Fruit fly (Drosophila melanogaster) whole organism, embryonic: Measurements from ENCODE around the gene glob2.
A peak's percentile ranks its signal among the peaks of the same experiment; 100 is the strongest.

ENCODE experiments used
- CG10321 ChIP-seq: fragments of 200-800 bp; sonication (Bioruptor generic); IDR thresholded peaks from 2 replicates; pipeline ENCODE4 v1.3.6; 2022; ENCODE audit warnings: missing biosample characterization, missing genetic modification characterization
- CG10979 ChIP-seq: fragments of 200-800 bp; sonication (Bioruptor generic); optimal IDR thresholded peaks from 2 replicates; lab custom pipeline; 2018; ENCODE audit warnings: missing biosample characterization, mild to moderate bottlenecking, missing genetic modification characterization, moderate library complexity
- CG11696 ChIP-seq: fragments of 200-800 bp; sonication (Bioruptor generic); IDR thresholded peaks from 2 replicates; pipeline ENCODE4 v1.3.6; 2022; ENCODE audit warnings: missing biosample characterization, missing genetic modification characterization
- CG12104 ChIP-seq: fragments of 200-800 bp; sonication (Bioruptor generic); optimal IDR thresholded peaks from 3 replicates; lab custom pipeline; 2016; ENCODE audit warnings: missing biosample characterization, missing genetic modification characterization
- CG12155 ChIP-seq: fragments of 200-800 bp; sonication (Bioruptor generic); optimal IDR thresholded peaks from 3 replicates; lab custom pipeline; 2016; ENCODE audit warnings: missing biosample characterization, missing genetic modification characterization
- CG16779 ChIP-seq: fragments of 200-800 bp; sonication (Bioruptor generic); IDR thresholded peaks from 2 replicates; pipeline ENCODE4 v1.3.6; 2022; ENCODE audit warnings: missing biosample characterization, missing genetic modification characterization
- CG17385 ChIP-seq: fragments of 200-800 bp; sonication (Bioruptor generic); optimal IDR thresholded peaks from 3 replicates; lab custom pipeline; 2018; ENCODE audit warnings: missing biosample characterization, mild to moderate bottlenecking, missing genetic modification characterization
- CG18011 ChIP-seq: fragments of 200-800 bp; sonication (Bioruptor generic); optimal IDR thresholded peaks from 2 replicates; lab custom pipeline; 2017; ENCODE audit warnings: missing biosample characterization, missing genetic modification characterization, mild to moderate bottlenecking, moderate library complexity, missing genotype
- CG18262 ChIP-seq: fragments of 200-800 bp; optimal IDR thresholded peaks from 3 replicates; lab custom pipeline; 2019; ENCODE audit warnings: missing biosample characterization, mild to moderate bottlenecking, missing genetic modification characterization, moderate library complexity
- CG18599 ChIP-seq: fragments of 200-800 bp; sonication (Bioruptor generic); optimal IDR thresholded peaks from 3 replicates; lab custom pipeline; 2017; ENCODE audit warnings: missing biosample characterization, missing genetic modification characterization, mild to moderate bottlenecking, moderate library complexity, missing genetic modification reagents
- CG34376 ChIP-seq: fragments of 200-800 bp; sonication (Bioruptor generic); optimal IDR thresholded peaks from 2 replicates; lab custom pipeline; 2018; ENCODE audit warnings: missing biosample characterization, mild to moderate bottlenecking, missing genetic modification characterization
- CG34422 ChIP-seq: fragments of 200-800 bp; sonication (Bioruptor generic); IDR thresholded peaks from 3 replicates; pipeline ENCODE4 v1.3.6; 2022; ENCODE audit warnings: missing biosample characterization, missing genetic modification characterization
- CG4360 ChIP-seq: fragments of 200-800 bp; sonication (Bioruptor generic); IDR thresholded peaks from 2 replicates; pipeline ENCODE4 v1.3.6; 2022; ENCODE audit warnings: missing biosample characterization, missing genetic modification characterization
- CG6272 ChIP-seq: fragments of 200-800 bp; sonication (Bioruptor generic); IDR thresholded peaks from 2 replicates; pipeline ENCODE4 v1.3.6; 2022; ENCODE audit warnings: missing biosample characterization, missing genetic modification characterization
- CG6654 ChIP-seq: fragments of 200-800 bp; sonication (Bioruptor generic); optimal IDR thresholded peaks from 2 replicates; lab custom pipeline; 2017; ENCODE audit warnings: missing biosample characterization, mild to moderate bottlenecking, missing genetic modification characterization
- CG6854 ChIP-seq: fragments of 200-800 bp; sonication (Bioruptor generic); optimal IDR thresholded peaks from 3 replicates; lab custom pipeline; 2017; ENCODE audit warnings: missing biosample characterization, mild to moderate bottlenecking, missing genetic modification characterization
- CG9797 ChIP-seq: fragments of 200-800 bp; sonication (Bioruptor generic); optimal IDR thresholded peaks from 3 replicates; lab custom pipeline; 2018; ENCODE audit warnings: missing biosample characterization, mild to moderate bottlenecking, missing genetic modification characterization
- Dad ChIP-seq: fragments of 200-800 bp; sonication (Bioruptor generic); optimal IDR thresholded peaks from 3 replicates; lab custom pipeline; 2016; ENCODE audit warnings: missing biosample characterization, missing genetic modification characterization
- Deaf1 ChIP-seq: fragments of 200-800 bp; optimal IDR thresholded peaks from 3 replicates; lab custom pipeline; 2019; ENCODE audit warnings: missing biosample characterization, mild to moderate bottlenecking, missing genetic modification characterization, moderate library complexity
- Dip3 ChIP-seq: fragments of 200-800 bp; sonication (Bioruptor generic); optimal IDR thresholded peaks from 3 replicates; lab custom pipeline; 2016; ENCODE audit warnings: missing biosample characterization, missing genetic modification characterization
- Doc3 ChIP-seq: fragments of 200-800 bp; sonication (Bioruptor generic); IDR thresholded peaks from 3 replicates; pipeline ENCODE4 v1.3.6; 2022; ENCODE audit warnings: missing biosample characterization, missing genetic modification characterization; ENCODE audit not compliant: partially characterized antibody
- Drgx ChIP-seq: fragments of 200-800 bp; sonication (Bioruptor generic); IDR thresholded peaks from 2 replicates; pipeline ENCODE4 v1.3.6; 2022; ENCODE audit warnings: missing biosample characterization, missing genetic modification characterization
- Gsc ChIP-seq: fragments of 200-800 bp; sonication (Bioruptor generic); IDR thresholded peaks from 2 replicates; pipeline ENCODE4 v1.3.6; 2022; ENCODE audit warnings: missing biosample characterization, missing genetic modification characterization
- MESR4 ChIP-seq: fragments of 200-800 bp; sonication (Bioruptor generic); optimal IDR thresholded peaks from 2 replicates; lab custom pipeline; 2018; ENCODE audit warnings: missing biosample characterization, mild to moderate bottlenecking, missing genetic modification characterization, moderate library complexity
- MTF-1 ChIP-seq: fragments of 200-800 bp; sonication (Bioruptor generic); optimal IDR thresholded peaks from 2 replicates; lab custom pipeline; 2018; ENCODE audit warnings: missing biosample characterization, mild to moderate bottlenecking, missing genetic modification characterization, borderline replicate concordance
- Nf-YC ChIP-seq: fragments of 200-800 bp; optimal IDR thresholded peaks from 3 replicates; lab custom pipeline; 2019; ENCODE audit warnings: missing biosample characterization, mild to moderate bottlenecking, missing genetic modification characterization, moderate library complexity
- Pdp1 ChIP-seq, 2 experiments: fragments of 200-800 bp; sonication (Bioruptor generic); optimal IDR thresholded peaks; 3 replicates each; lab custom pipeline; 2016; ENCODE audit warnings: missing biosample characterization in 2 of 2, missing genetic modification characterization in 2 of 2, mild to moderate bottlenecking in 1 of 2, moderate library complexity in 1 of 2
- Ptx1 ChIP-seq: fragments of 200-800 bp; sonication (Bioruptor generic); IDR thresholded peaks from 2 replicates; pipeline ENCODE4 v1.3.6; 2022; ENCODE audit warnings: missing biosample characterization, missing genetic modification characterization
- Rx ChIP-seq: fragments of 200-800 bp; sonication (Bioruptor generic); IDR thresholded peaks from 2 replicates; pipeline ENCODE4 v1.3.6; 2022; ENCODE audit warnings: missing biosample characterization, missing genetic modification characterization
- Ssrp ChIP-seq: fragments of 200-800 bp; sonication (Bioruptor generic); optimal IDR thresholded peaks from 2 replicates; lab custom pipeline; 2018; ENCODE audit warnings: missing biosample characterization, mild to moderate bottlenecking, missing genetic modification characterization, moderate library complexity
- Trl ChIP-seq, 3 experiments: fragments of >200 bp in 2 of 3; fragments of 200-800 bp in 1 of 3; sonication (Bioruptor generic) in 1 of 3; optimal IDR thresholded peaks; 2 replicates in 1 of 3; 3 replicates in 2 of 3; lab custom pipeline; 2016 to 2017; ENCODE audit warnings: missing biosample characterization in 1 of 3, missing genetic modification characterization in 1 of 3
- al ChIP-seq: fragments of 200-800 bp; sonication (Bioruptor generic); IDR thresholded peaks from 2 replicates; pipeline ENCODE4 v1.3.6; 2022; ENCODE audit warnings: missing biosample characterization, missing genetic modification characterization
- dimm ChIP-seq: fragments of 200-800 bp; sonication (Bioruptor generic); IDR thresholded peaks from 2 replicates; pipeline ENCODE4 v1.3.6; 2022; ENCODE audit warnings: missing biosample characterization, missing genetic modification characterization
- fru ChIP-seq: fragments of >200 bp; optimal IDR thresholded peaks from 2 replicates; lab custom pipeline; 2017
- gcm ChIP-seq: fragments of 200-800 bp; sonication (Bioruptor generic); optimal IDR thresholded peaks from 2 replicates; lab custom pipeline; 2019; ENCODE audit warnings: missing biosample characterization, mild to moderate bottlenecking, missing genetic modification characterization, moderate library complexity
- her ChIP-seq: fragments of 200-800 bp; sonication (Bioruptor generic); optimal IDR thresholded peaks from 2 replicates; lab custom pipeline; 2016; ENCODE audit warnings: missing biosample characterization, missing genetic modification characterization
- kni ChIP-seq: fragments of 200-800 bp; sonication (Bioruptor generic); optimal IDR thresholded peaks from 3 replicates; lab custom pipeline; 2017; ENCODE audit warnings: mild to moderate bottlenecking, missing biosample characterization, missing genetic modification reagents, missing genetic modification characterization
- knrl ChIP-seq: fragments of 200-800 bp; sonication (Bioruptor generic); IDR thresholded peaks from 3 replicates; pipeline ENCODE4 v1.3.6; 2022; ENCODE audit warnings: missing biosample characterization, missing genetic modification characterization; ENCODE audit not compliant: partially characterized antibody
- lbe ChIP-seq: fragments of 200-800 bp; sonication (Bioruptor generic); optimal IDR thresholded peaks from 2 replicates; lab custom pipeline; 2016; ENCODE audit warnings: missing biosample characterization, mild to moderate bottlenecking, missing genetic modification characterization
- luna ChIP-seq: fragments of 200-800 bp; sonication (Bioruptor generic); optimal IDR thresholded peaks from 2 replicates; lab custom pipeline; 2016; ENCODE audit warnings: missing biosample characterization, missing genetic modification characterization
- oc ChIP-seq: fragments of 200-800 bp; sonication (Bioruptor generic); optimal IDR thresholded peaks from 2 replicates; lab custom pipeline; 2018; ENCODE audit warnings: missing biosample characterization, mild to moderate bottlenecking, missing genetic modification characterization, moderate library complexity
- pros ChIP-seq: fragments of 200-800 bp; sonication (Bioruptor generic); optimal IDR thresholded peaks from 3 replicates; lab custom pipeline; 2019; ENCODE audit warnings: missing biosample characterization, mild to moderate bottlenecking, missing genetic modification characterization, moderate library complexity
- pum ChIP-seq: fragments of 200-800 bp; sonication (Bioruptor generic); optimal IDR thresholded peaks from 2 replicates; lab custom pipeline; 2016; ENCODE audit warnings: missing biosample characterization, missing genetic modification characterization
- sens ChIP-seq: fragments of 200-800 bp; sonication (Bioruptor generic); peaks from one replicate; lab custom pipeline; 2016; ENCODE audit warnings: missing biosample characterization, missing genetic modification characterization
- sim ChIP-seq: fragments of 200-800 bp; sonication (Bioruptor generic); IDR thresholded peaks from 2 replicates; pipeline ENCODE4 v1.3.6; 2022; ENCODE audit warnings: missing biosample characterization, missing genetic modification characterization
- twi ChIP-seq: fragments of 200-800 bp; optimal IDR thresholded peaks from 2 replicates; lab custom pipeline; 2019; ENCODE audit warnings: missing biosample characterization, mild to moderate bottlenecking, missing genetic modification characterization, moderate library complexity
- unpg ChIP-seq: fragments of 200-800 bp; sonication (Bioruptor generic); optimal IDR thresholded peaks from 3 replicates; lab custom pipeline; 2018; ENCODE audit warnings: missing biosample characterization, mild to moderate bottlenecking, missing genetic modification characterization, moderate library complexity
- yki ChIP-seq: fragments of >200 bp; optimal IDR thresholded peaks from 3 replicates; lab custom pipeline; 2018
- zfh2 ChIP-seq: fragments of 200-800 bp; sonication (Bioruptor generic); optimal IDR thresholded peaks from 2 replicates; lab custom pipeline; 2016; ENCODE audit warnings: missing biosample characterization, missing genetic modification characterization

The glob2 gene

DNA sequence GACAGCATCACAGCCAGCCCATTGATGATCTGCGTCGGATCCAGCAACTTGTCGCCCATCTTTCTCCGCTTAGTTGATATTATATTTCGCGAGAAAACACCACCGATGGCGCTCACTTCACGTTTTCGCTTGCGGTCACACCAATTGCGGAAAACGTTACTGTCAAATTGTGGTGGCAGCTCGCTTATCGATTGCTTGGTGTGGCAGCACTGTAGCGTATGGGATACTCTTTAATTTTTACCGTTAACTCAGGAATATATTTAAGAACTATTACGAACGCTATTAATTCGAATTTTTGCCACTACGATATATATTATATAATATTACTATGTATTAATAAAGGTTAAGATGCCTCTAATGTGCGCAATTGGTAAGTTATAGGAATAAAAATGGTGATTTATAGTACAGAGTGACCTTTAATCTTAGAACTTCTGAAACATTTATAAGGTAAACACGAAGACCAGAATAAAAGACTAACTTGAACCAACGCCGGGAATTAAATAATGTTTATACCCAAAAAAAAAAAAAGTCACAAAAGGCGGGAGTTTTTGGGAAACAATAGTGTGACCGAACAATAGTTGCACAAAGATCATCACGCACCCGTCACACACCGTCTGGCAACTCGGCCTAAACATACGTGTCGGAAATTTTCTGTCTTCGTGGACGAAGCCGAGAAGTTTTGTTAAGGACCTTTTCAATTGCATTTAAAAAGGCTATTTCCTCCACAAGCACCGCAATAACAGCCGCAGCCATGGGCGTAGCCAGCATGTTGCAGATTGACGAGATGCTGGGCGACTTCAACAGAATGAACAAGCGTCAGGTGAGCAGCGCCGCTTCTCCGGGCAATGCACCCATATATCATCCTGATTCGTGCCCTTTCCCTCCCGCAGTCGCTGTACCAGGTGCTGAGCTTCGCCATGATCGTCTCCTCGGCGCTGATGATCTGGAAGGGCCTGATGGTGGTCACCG is 48.8 kb upstream of the glob2 start, which contains the start of the genes CG1307 and twr (continued):
- TF ChIP-seq CG12155 (peak; percentile 27), Rx (GFP tag; lab: Robert Waterston, UW) (no peak), sim (GFP tag; lab: Robert Waterston, UW) (no peak), Trl (optimal IDR thresholded peaks at IDR 0.05; lab: Kevin White, UChicago) (no peak), Trl (GFP tag; optimal IDR thresholded peaks at IDR 0.05; lab: Kevin White, UChicago) (no peak), CG18011 (GFP tag; lab: Kevin White, UChicago) (no peak), CG34422 (GFP tag; lab: Robert Waterston, UW) (no peak), CG6654 (GFP tag; lab: Kevin White, UChicago) (no peak), MESR4 (GFP tag; lab: Kevin White, UChicago) (peak; percentile 85), CG17385 (GFP tag; lab: Kevin White, UChicago) (no peak), Nf-YC (tag; lab: Kevin White, UChicago) (no peak), sens (GFP tag; lab: Kevin White, UChicago) (no peak), Pdp1 (GFP tag; optimal IDR thresholded peaks at IDR 0.05; lab: Kevin White, UChicago) (no peak), yki (lab: Kevin White, UChicago) (no peak), fru (lab: Kevin White, UChicago) (no peak), CG6272 (GFP tag; lab: Robert Waterston, UW) (no peak), Deaf1 (peak; percentile 78), Gsc (GFP tag; lab: Robert Waterston, UW) (no peak), CG18599 (no peak), Ssrp (tag; lab: Kevin White, UChicago) (peak; percentile 36), oc (no peak), Dip3 (GFP tag; lab: Kevin White, UChicago) (no peak), lbe (GFP tag; lab: Kevin White, UChicago) (no peak), unpg (GFP tag; lab: Kevin White, UChicago) (no peak), Ptx1 (GFP tag; lab: Robert Waterston, UW) (0 out of 2 replicates have a peak, but pooled peaks have one; percentile 25), CG12104 (GFP tag; lab: Kevin White, UChicago) (no peak), her (GFP tag; lab: Kevin White, UChicago) (no peak), Drgx (0 out of 2 replicates have a peak, but pooled peaks have one; percentile 16), CG18262 (tag; lab: Kevin White, UChicago) (no peak), Dad (GFP tag; lab: Kevin White, UChicago) (no peak), CG10321 (GFP tag; lab: Robert Waterston, UW) (0 out of 2 replicates have a peak, but pooled peaks have one; percentile 11), MTF-1 (peak; percentile 18), CG9797 (GFP tag; lab: Kevin White, UChicago) (peak; percentile 81), pum (GFP tag; lab: Kevin White, UChicago) (no peak), kni (GFP tag; lab: Kevin White, UChicago) (no peak), dimm (no peak), gcm (no peak), pros (no peak), zfh2 (GFP tag; lab: Kevin White, UChicago) (no peak), CG16779 (GFP tag; lab: Robert Waterston, UW) (no peak), CG6854 (GFP tag; lab: Kevin White, UChicago) (no peak), Doc3 (GFP tag; lab: Robert Waterston, UW) (no peak), CG34376 (GFP tag; lab: Kevin White, UChicago) (no peak), CG10979 (no peak), luna (GFP tag; lab: Kevin White, UChicago) (no peak), CG4360 (GFP tag; lab: Robert Waterston, UW) (no peak), al (GFP tag; lab: Robert Waterston, UW) (peak; percentile 13; the same call in 1 of the 2 replicates), knrl (GFP tag; lab: Robert Waterston, UW) (no peak), CG11696 (no peak), twi (tag; lab: Kevin White, UChicago) (no peak)
